Worm (Caenorhabditis elegans) whole organism, L2 larva: ENCODE measurements around the gene semi-1.

Experiments
- R02D3.7 ChIP-seq: fragments of 150-350 bp; optimal IDR thresholded peaks from 2 replicates; lab custom pipeline; 2014; ENCODE audit warnings: missing biosample characterization, missing genetic modification characterization
- ama-1 ChIP-seq: fragments of 150-350 bp; optimal IDR thresholded peaks from 2 replicates; lab custom pipeline; 2018; ENCODE audit warnings: inconsistent platforms
- ceh-82 ChIP-seq: fragments of 150-350 bp; optimal IDR thresholded peaks from 2 replicates; lab custom pipeline; 2014; ENCODE audit warnings: missing biosample characterization, missing genetic modification characterization
- egl-27 ChIP-seq: sonication (generic microtip); optimal IDR thresholded peaks from 3 replicates; lab custom pipeline; 2017; ENCODE audit warnings: missing biosample characterization, missing genetic modification reagents, missing genetic modification characterization
- elt-3 ChIP-seq: sonication (generic microtip); optimal IDR thresholded peaks from 2 replicates; lab custom pipeline; 2017; ENCODE audit warnings: missing biosample characterization, missing genetic modification characterization
- lin-39 ChIP-seq: fragments of 150-350 bp; optimal IDR thresholded peaks from 2 replicates; lab custom pipeline; 2014; ENCODE audit warnings: missing biosample characterization, missing genetic modification reagents, missing genetic modification characterization
- nhr-10 ChIP-seq: sonication (generic microtip); optimal IDR thresholded peaks from 2 replicates; lab custom pipeline; 2017; ENCODE audit warnings: missing biosample characterization, missing genetic modification characterization
- nhr-237 ChIP-seq: fragments of 150-350 bp; optimal IDR thresholded peaks from 2 replicates; lab custom pipeline; 2014; ENCODE audit warnings: missing biosample characterization, missing genetic modification characterization
- nhr-77 ChIP-seq: fragments of 150-350 bp; optimal IDR thresholded peaks from 2 replicates; lab custom pipeline; 2014; ENCODE audit warnings: missing biosample characterization, missing genetic modification characterization
- skn-1 ChIP-seq: sonication (generic microtip); optimal IDR thresholded peaks from 2 replicates; lab custom pipeline; 2017; ENCODE audit warnings: missing biosample characterization, missing genetic modification characterization
- unc-62 ChIP-seq: fragments of 150-350 bp; optimal IDR thresholded peaks from 2 replicates; lab custom pipeline; 2014; ENCODE audit warnings: missing biosample characterization, missing genetic modification reagents, missing genetic modification characterization
- zag-1 ChIP-seq: fragments of 150-350 bp; optimal IDR thresholded peaks from 2 replicates; lab custom pipeline; 2014; ENCODE audit warnings: missing biosample characterization, missing genetic modification characterization
- ztf-11 ChIP-seq: sonication (generic microtip); optimal IDR thresholded peaks from 2 replicates; lab custom pipeline; 2017; ENCODE audit warnings: missing biosample characterization, missing genetic modification characterization

DNA sequence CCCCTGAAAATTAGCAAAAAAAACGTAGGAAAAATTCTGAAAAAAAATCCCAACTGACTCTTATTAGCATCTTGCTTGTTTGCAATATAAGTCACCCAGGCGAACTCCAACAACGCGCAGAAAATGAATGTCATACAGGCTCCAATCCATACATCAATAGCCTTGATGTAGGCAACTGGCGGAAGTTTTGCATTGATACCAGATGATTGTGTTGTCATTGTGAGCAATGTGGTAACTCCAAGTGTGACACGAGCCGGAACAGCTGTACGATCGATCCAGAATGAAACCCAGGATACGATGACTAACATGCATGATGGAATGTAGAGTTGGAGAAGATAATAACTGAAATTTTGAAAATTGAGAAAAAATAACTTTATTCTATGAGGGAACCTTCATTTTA lies 15.8 kb downstream of the semi-1 start:
- no peak for TF ChIP-seq ztf-11
- no peak for TF ChIP-seq ama-1 (lab: Kevin White, UChicago)
- TF ChIP-seq zag-1 (tag; lab: Kevin White, UChicago), result no peak
- TF ChIP-seq egl-27, result no peak
- no peak for TF ChIP-seq ceh-82 (tag; lab: Kevin White, UChicago)
- no peak for TF ChIP-seq elt-3 (tag; lab: Kevin White, UChicago)
- TF ChIP-seq nhr-77 (tag; lab: Kevin White, UChicago), result no peak
- TF ChIP-seq lin-39, result no peak
- no peak for TF ChIP-seq nhr-10 (tag; lab: Kevin White, UChicago)
- no peak for TF ChIP-seq R02D3.7
- TF ChIP-seq unc-62 (GFP tag; lab: Kevin White, UChicago), result no peak
- no peak for TF ChIP-seq skn-1
- TF ChIP-seq nhr-237 (tag; lab: Kevin White, UChicago), result no peak
